Worm (Caenorhabditis elegans) whole organism, late embryonic: ENCODE measurements around the gene F45E12.5.

Experiments used
- C08G9.2 ChIP-seq: sonication (generic microtip); optimal IDR thresholded peaks from 2 replicates; lab custom pipeline; 2016; ENCODE audit warnings: mild to moderate bottlenecking, missing genetic modification characterization, moderate library complexity, missing compliant biosample characterization
- K02D7.2 ChIP-seq: sonication (generic microtip); optimal IDR thresholded peaks from 2 replicates; lab custom pipeline; 2017; ENCODE audit warnings: mild to moderate bottlenecking, missing genetic modification characterization, missing compliant biosample characterization
- T23F11.4 ChIP-seq: fragments of 200-800 bp; sonication (Bioruptor generic); optimal IDR thresholded peaks from 2 replicates; lab custom pipeline; 2018; ENCODE audit warnings: mild to moderate bottlenecking, missing genetic modification characterization, missing compliant biosample characterization
- Y22D7AL.16 ChIP-seq: sonication (generic microtip); optimal IDR thresholded peaks from 2 replicates; lab custom pipeline; 2016; ENCODE audit warnings: missing genetic modification characterization, missing compliant biosample characterization
- ahr-1 ChIP-seq: sonication (generic microtip); optimal IDR thresholded peaks from 2 replicates; lab custom pipeline; 2016; ENCODE audit warnings: missing genetic modification characterization, missing compliant biosample characterization
- ceh-18 ChIP-seq: sonication (generic microtip); optimal IDR thresholded peaks from 2 replicates; lab custom pipeline; 2016; ENCODE audit warnings: missing genetic modification characterization, missing compliant biosample characterization
- ceh-19 ChIP-seq: fragments of 200-800 bp; sonication (Bioruptor generic); optimal IDR thresholded peaks from 2 replicates; lab custom pipeline; 2018; ENCODE audit warnings: mild to moderate bottlenecking, missing genetic modification characterization, missing compliant biosample characterization
- ceh-24 ChIP-seq: sonication (generic microtip); optimal IDR thresholded peaks from 2 replicates; lab custom pipeline; 2016; ENCODE audit warnings: mild to moderate bottlenecking, missing genetic modification characterization, missing compliant biosample characterization
- ceh-31 ChIP-seq: sonication (generic microtip); optimal IDR thresholded peaks from 2 replicates; lab custom pipeline; 2016; ENCODE audit warnings: missing genetic modification characterization, missing compliant biosample characterization
- ceh-34 ChIP-seq: sonication (generic microtip); optimal IDR thresholded peaks from 2 replicates; lab custom pipeline; 2016; ENCODE audit warnings: mild to moderate bottlenecking, missing genetic modification characterization, missing compliant biosample characterization
- ceh-45 ChIP-seq: fragments of 200-800 bp; sonication (Bioruptor generic); IDR thresholded peaks from 2 replicates; pipeline ENCODE4 v1.3.6; 2022; ENCODE audit warnings: missing genetic modification reagents, missing genetic modification characterization, missing compliant biosample characterization
- ceh-48 ChIP-seq: sonication (generic microtip); optimal IDR thresholded peaks from 2 replicates; lab custom pipeline; 2016; ENCODE audit warnings: missing genetic modification characterization, inconsistent platforms, missing compliant biosample characterization
- ceh-6 ChIP-seq: fragments of 200-800 bp; sonication (Bioruptor generic); optimal IDR thresholded peaks from 2 replicates; lab custom pipeline; 2018; ENCODE audit warnings: mild to moderate bottlenecking, missing genetic modification characterization, missing compliant biosample characterization
- ceh-9 ChIP-seq: sonication (generic microtip); optimal IDR thresholded peaks from 2 replicates; lab custom pipeline; 2016; ENCODE audit warnings: mild to moderate bottlenecking, missing genetic modification characterization, inconsistent platforms, missing compliant biosample characterization
- che-1 ChIP-seq: sonication (generic microtip); optimal IDR thresholded peaks from 2 replicates; lab custom pipeline; 2016; ENCODE audit warnings: mild to moderate bottlenecking, missing genetic modification characterization, missing compliant biosample characterization
- dmd-4 ChIP-seq: sonication (generic microtip); optimal IDR thresholded peaks from 2 replicates; lab custom pipeline; 2016; ENCODE audit warnings: borderline replicate concordance, missing genetic modification characterization, missing compliant biosample characterization
- dve-1 ChIP-seq: sonication (generic microtip); optimal IDR thresholded peaks from 2 replicates; lab custom pipeline; 2017; ENCODE audit warnings: antibody characterized with exemption, mild to moderate bottlenecking, missing genetic modification characterization, missing compliant biosample characterization
- elt-2 ChIP-seq: sonication (generic microtip); optimal IDR thresholded peaks from 2 replicates; lab custom pipeline; 2016; ENCODE audit warnings: missing genetic modification reagents, missing genetic modification characterization, missing compliant biosample characterization
- ets-4 ChIP-seq: sonication (generic microtip); optimal IDR thresholded peaks from 2 replicates; lab custom pipeline; 2016; ENCODE audit warnings: missing genetic modification characterization, missing compliant biosample characterization
- eyg-1 ChIP-seq: sonication (generic microtip); optimal IDR thresholded peaks from 2 replicates; lab custom pipeline; 2016; ENCODE audit warnings: missing genotype, missing genetic modification characterization, missing compliant biosample characterization
- fkh-6 ChIP-seq: sonication (generic microtip); optimal IDR thresholded peaks from 2 replicates; lab custom pipeline; 2016; ENCODE audit warnings: missing genetic modification characterization, missing compliant biosample characterization
- hlh-13 ChIP-seq: fragments of 200-800 bp; sonication (Bioruptor generic); optimal IDR thresholded peaks from 2 replicates; lab custom pipeline; 2018; ENCODE audit warnings: mild to moderate bottlenecking, missing genetic modification characterization, missing compliant biosample characterization
- hlh-15 ChIP-seq: sonication (generic microtip); optimal IDR thresholded peaks from 2 replicates; lab custom pipeline; 2016; ENCODE audit warnings: missing genetic modification characterization, missing compliant biosample characterization
- hlh-30 ChIP-seq: sonication (generic microtip); optimal IDR thresholded peaks from 2 replicates; lab custom pipeline; 2017; ENCODE audit warnings: antibody characterized with exemption, missing genetic modification characterization, missing compliant biosample characterization; ENCODE audit not compliant: insufficient read depth
- hlh-6 ChIP-seq: sonication (generic microtip); optimal IDR thresholded peaks from 2 replicates; lab custom pipeline; 2016; ENCODE audit warnings: missing genotype, missing genetic modification characterization, missing compliant biosample characterization
- hlh-8 ChIP-seq: sonication (generic microtip); optimal IDR thresholded peaks from 2 replicates; lab custom pipeline; 2016; ENCODE audit warnings: missing genotype, missing genetic modification characterization, missing compliant biosample characterization
- lim-6 ChIP-seq: sonication (generic microtip); optimal IDR thresholded peaks from 2 replicates; lab custom pipeline; 2016; ENCODE audit warnings: missing genetic modification characterization, missing compliant biosample characterization
- lin-11 ChIP-seq: fragments of 200-800 bp; sonication (Bioruptor generic); optimal IDR thresholded peaks from 2 replicates; lab custom pipeline; 2018; ENCODE audit warnings: mild to moderate bottlenecking, missing genetic modification characterization, missing compliant biosample characterization
- madf-2 ChIP-seq: sonication (generic microtip); optimal IDR thresholded peaks from 2 replicates; lab custom pipeline; 2017; ENCODE audit warnings: missing genetic modification characterization, missing compliant biosample characterization
- mec-3 ChIP-seq: sonication (generic microtip); optimal IDR thresholded peaks from 2 replicates; lab custom pipeline; 2016; ENCODE audit warnings: borderline replicate concordance, missing genetic modification characterization, missing compliant biosample characterization
- nfya-1 ChIP-seq: sonication (generic microtip); optimal IDR thresholded peaks from 2 replicates; lab custom pipeline; 2017; ENCODE audit warnings: missing genetic modification characterization, mild to moderate bottlenecking, missing compliant biosample characterization, antibody characterized with exemption, moderate library complexity
- nhr-11 ChIP-seq: fragments of 150-350 bp; optimal IDR thresholded peaks from 2 replicates; lab custom pipeline; 2014; ENCODE audit warnings: missing biosample characterization, missing genetic modification characterization
- nhr-232 ChIP-seq: sonication (generic microtip); optimal IDR thresholded peaks from 2 replicates; lab custom pipeline; 2016; ENCODE audit warnings: missing genetic modification characterization, missing compliant biosample characterization
- npax-4 ChIP-seq: sonication (generic microtip); optimal IDR thresholded peaks from 2 replicates; lab custom pipeline; 2016; ENCODE audit warnings: missing genetic modification characterization, missing compliant biosample characterization
- odd-2 ChIP-seq: sonication (generic microtip); optimal IDR thresholded peaks from 2 replicates; lab custom pipeline; 2017; ENCODE audit warnings: antibody characterized with exemption, mild to moderate bottlenecking, missing genetic modification characterization, missing compliant biosample characterization
- pag-3 ChIP-seq: sonication (generic microtip); optimal IDR thresholded peaks from 2 replicates; lab custom pipeline; 2016; ENCODE audit warnings: missing compliant biosample characterization, missing genetic modification characterization, borderline replicate concordance
- pax-1 ChIP-seq: fragments of 150-350 bp; optimal IDR thresholded peaks from 2 replicates; lab custom pipeline; 2014; ENCODE audit warnings: missing biosample characterization, missing genetic modification characterization
- pha-4 ChIP-seq: fragments of 150-350 bp; optimal IDR thresholded peaks from 2 replicates; lab custom pipeline; 2018; ENCODE audit warnings: missing biosample characterization, missing genetic modification reagents, missing genetic modification characterization
- rnt-1 ChIP-seq: sonication (generic microtip); optimal IDR thresholded peaks from 2 replicates; lab custom pipeline; 2016; ENCODE audit warnings: missing genetic modification characterization, missing compliant biosample characterization
- sox-2 ChIP-seq: fragments of 200-800 bp; sonication (Bioruptor generic); IDR thresholded peaks from 2 replicates; pipeline ENCODE4 v1.3.6; 2022; ENCODE audit warnings: missing genetic modification reagents, missing genetic modification characterization, missing compliant biosample characterization
- syd-9 ChIP-seq: sonication (generic microtip); optimal IDR thresholded peaks from 2 replicates; lab custom pipeline; 2016; ENCODE audit warnings: mild to moderate bottlenecking, missing genetic modification characterization, moderate library complexity, missing compliant biosample characterization
- tbx-2 ChIP-seq: sonication (generic microtip); optimal IDR thresholded peaks from 2 replicates; lab custom pipeline; 2016; ENCODE audit warnings: missing genetic modification characterization, missing compliant biosample characterization
- tbx-7 ChIP-seq: sonication (generic microtip); optimal IDR thresholded peaks from 2 replicates; lab custom pipeline; 2016; ENCODE audit warnings: missing genotype, missing genetic modification characterization, missing compliant biosample characterization
- ttx-3 ChIP-seq: sonication (generic microtip); optimal IDR thresholded peaks from 2 replicates; lab custom pipeline; 2016; ENCODE audit warnings: missing genetic modification reagents, missing genetic modification characterization, missing compliant biosample characterization
- unc-3 ChIP-seq, 2 experiments: fragments of 200-800 bp in 1 of 2; sonication (Bioruptor generic) in 1 of 2; sonication (generic microtip) in 1 of 2; conservative IDR thresholded peaks in 1 of 2; optimal IDR thresholded peaks in 1 of 2; 2 replicates each; pipeline versions ENCODE4 v1.3.6 to Lab custom; 2016 to 2022; ENCODE audit warnings: missing compliant biosample characterization in 2 of 2, missing genetic modification characterization in 2 of 2, missing genetic modification reagents in 1 of 2
- zip-5 ChIP-seq: sonication (generic microtip); optimal IDR thresholded peaks from 2 replicates; lab custom pipeline; 2016; ENCODE audit warnings: missing genetic modification characterization, missing compliant biosample characterization
- ztf-16 ChIP-seq: sonication (generic microtip); optimal IDR thresholded peaks from 2 replicates; lab custom pipeline; 2017; ENCODE audit warnings: missing genetic modification characterization, missing compliant biosample characterization

Gene F45E12.5

DNA sequence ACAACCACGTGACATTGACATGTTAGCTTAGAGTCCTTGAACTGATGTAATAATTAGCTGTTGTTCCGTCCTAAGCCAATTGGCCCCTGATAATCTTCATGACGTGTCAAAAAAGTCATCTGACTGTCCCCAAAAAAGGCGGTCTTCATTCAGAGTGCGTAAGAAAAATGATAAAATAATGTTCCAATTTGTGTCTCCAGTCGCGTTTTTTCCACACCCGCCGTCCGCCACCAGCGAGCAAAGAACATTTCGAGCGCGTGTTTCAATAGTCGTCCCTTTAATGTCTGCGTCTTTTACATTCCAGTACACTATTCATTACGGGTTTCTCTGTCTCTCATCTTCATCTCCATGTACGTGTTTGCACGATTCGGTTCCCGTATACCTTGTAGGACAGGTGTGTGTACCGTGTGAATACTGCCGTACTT lies 27.6 kb upstream of the F45E12.5 start:
- TF ChIP-seq hlh-30 (tag; lab: Kevin White, UChicago) (peak; percentile 63), tbx-2 (tag; lab: Kevin White, UChicago) (peak; percentile 58), ztf-16 (tag; lab: Kevin White, UChicago) (no peak), ceh-31 (tag; lab: Kevin White, UChicago) (peak; percentile 17), nfya-1 (peak; percentile 3), pag-3 (tag; lab: Kevin White, UChicago) (no peak), ceh-18 (tag; lab: Kevin White, UChicago) (peak; percentile 15), elt-2 (peak; percentile 36), dve-1 (peak; percentile 7), Y22D7AL.16 (tag; lab: Kevin White, UChicago) (no peak)
- TF ChIP-seq, all 69 proteins: peak for 7

DNA sequence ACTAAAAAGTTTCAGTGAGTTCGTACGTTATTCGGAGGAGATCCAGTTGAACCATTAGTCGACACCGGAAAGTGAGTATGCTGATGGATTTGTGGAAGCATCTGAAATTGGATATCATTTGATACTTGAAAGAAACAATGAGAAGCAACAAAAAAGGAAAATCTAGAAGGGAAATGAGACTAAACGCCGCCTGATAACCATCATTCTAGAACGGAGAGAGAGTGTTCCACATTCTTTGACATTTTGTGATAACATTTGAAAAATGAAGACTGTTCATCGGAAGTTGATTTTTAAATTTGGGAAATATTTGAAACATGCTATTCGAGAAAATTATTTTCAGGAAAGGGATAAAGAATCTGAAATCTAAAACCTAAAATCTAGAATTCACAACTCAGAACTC lies 21.3 kb upstream of the F45E12.5 start, which contains the start of gene npax-1:
Gene npax-1 (minus strand): TSS at position 101 of the 400 bp plus-strand sequence.
- no peak for TF ChIP-seq elt-2
- no peak for TF ChIP-seq ahr-1
- no peak for TF ChIP-seq lim-6 (tag; lab: Kevin White, UChicago)
- TF ChIP-seq ceh-48 (tag; lab: Kevin White, UChicago): no peak
- no peak for TF ChIP-seq tbx-2 (tag; lab: Kevin White, UChicago)
- no peak for TF ChIP-seq ceh-34 (tag; lab: Kevin White, UChicago)
- TF ChIP-seq ceh-19: no peak

DNA sequence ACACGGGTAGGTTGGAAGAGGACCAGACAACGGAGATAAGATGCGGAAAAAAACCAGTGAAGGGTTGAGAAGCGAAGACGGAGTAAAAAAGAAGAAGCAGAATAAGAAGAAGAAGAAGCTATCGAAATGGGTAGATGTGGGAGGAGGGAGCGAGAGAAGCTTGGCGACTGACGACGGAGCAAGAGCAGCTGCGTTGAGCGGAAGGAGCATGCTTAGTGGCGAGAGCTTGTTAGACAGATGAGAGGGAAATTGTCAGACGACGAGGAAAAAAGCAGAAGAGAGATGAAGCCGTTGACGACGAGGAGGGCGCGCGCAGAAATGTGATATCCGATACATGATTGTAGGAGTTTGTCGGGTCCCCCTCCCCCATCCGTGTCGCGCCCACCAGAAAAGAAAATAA lies 17.1 kb upstream of the F45E12.5 start:
- TF ChIP-seq mec-3 (tag; lab: Kevin White, UChicago) (no peak), ceh-9 (tag; lab: Kevin White, UChicago) (no peak), zip-5 (no peak), ceh-24 (no peak), hlh-15 (no peak), sox-2 (GFP tag; lab: Robert Waterston, UW) (no peak), nhr-11 (tag; lab: Kevin White, UChicago) (no peak), pax-1 (tag; lab: Kevin White, UChicago) (no peak), ceh-45 (no peak), eyg-1 (no peak), hlh-30 (tag; lab: Kevin White, UChicago) (no peak), ttx-3 (tag; lab: Kevin White, UChicago) (no peak), npax-4 (no peak), C08G9.2 (no peak), tbx-7 (tag; lab: Kevin White, UChicago) (no peak), ceh-19 (peak; percentile 30), fkh-6 (tag; lab: Kevin White, UChicago) (no peak), Y22D7AL.16 (tag; lab: Kevin White, UChicago) (no peak), ceh-34 (tag; lab: Kevin White, UChicago) (peak; percentile 79), pha-4 (no peak), che-1 (tag; lab: Kevin White, UChicago) (no peak), hlh-6 (tag; lab: Kevin White, UChicago) (no peak), T23F11.4 (no peak), ceh-6 (GFP tag; lab: Kevin White, UChicago) (no peak), ahr-1 (no peak), nhr-232 (tag; lab: Kevin White, UChicago) (no peak), lin-11 (tag; lab: Kevin White, UChicago) (no peak), ceh-31 (tag; lab: Kevin White, UChicago) (peak; percentile 63), rnt-1 (tag; lab: Kevin White, UChicago) (no peak), K02D7.2 (tag; lab: Kevin White, UChicago) (no peak), hlh-13 (GFP tag; lab: Kevin White, UChicago) (no peak), nfya-1 (peak; percentile 25), ceh-18 (tag; lab: Kevin White, UChicago) (peak; percentile 81), dmd-4 (tag; lab: Kevin White, UChicago) (no peak), ets-4 (tag; lab: Kevin White, UChicago) (no peak), syd-9 (no peak), hlh-8 (tag; lab: Kevin White, UChicago) (no peak), tbx-2 (tag; lab: Kevin White, UChicago) (peak; percentile 11), odd-2 (tag; lab: Kevin White, UChicago) (no peak), madf-2 (tag; lab: Kevin White, UChicago) (no peak), unc-3 (GFP tag; conservative IDR thresholded peaks at IDR 0.05; lab: Robert Waterston, UW) (no peak), unc-3 (tag; optimal IDR thresholded peaks at IDR 0.05; lab: Kevin White, UChicago) (no peak)
